Fruit fly (Drosophila melanogaster): ENCODE results near the gene CG7692.

DNA sequence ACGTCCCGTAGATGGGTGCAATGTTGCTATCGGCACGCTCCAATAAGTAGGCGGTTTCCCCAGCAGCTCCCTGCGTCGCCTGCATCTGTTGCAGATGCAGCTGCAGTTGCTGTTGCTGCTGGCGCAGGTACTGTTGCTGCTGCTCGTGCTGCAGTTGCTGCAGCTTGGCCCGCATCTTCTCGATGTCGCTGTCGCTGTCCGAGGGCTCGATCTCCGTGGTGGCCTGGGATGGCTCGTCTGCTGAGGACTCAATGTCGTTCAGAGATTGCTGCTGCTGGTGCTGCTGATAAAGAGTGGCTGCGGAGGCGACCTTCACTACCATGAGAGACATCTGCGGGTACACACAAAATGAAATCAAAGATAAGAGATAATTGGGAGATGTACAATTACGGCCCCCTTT lies 30.4 kb downstream of the CG7692 start:
- no peak for TF ChIP-seq ttk (optimal IDR thresholded peaks at IDR 0.05)
- TF ChIP-seq psq (optimal IDR thresholded peaks at IDR 0.05): no peak
- TF ChIP-seq h (optimal IDR thresholded peaks at IDR 0.05): no peak

All from Kc167 (cell line).